Fruit fly (Drosophila melanogaster) whole organism, pupa: Measurements from ENCODE around the gene dsb.

Experiments used
- CG10348 ChIP-seq: fragments of 200-800 bp; sonication (Bioruptor generic); IDR thresholded peaks from 2 replicates; pipeline ENCODE4 v1.3.6; 2022; ENCODE audit warnings: missing biosample characterization, missing genetic modification characterization
- CG32121 ChIP-seq: fragments of 200-800 bp; sonication (Bioruptor generic); IDR thresholded peaks from 2 replicates; pipeline ENCODE4 v1.3.6; 2022; ENCODE audit warnings: missing biosample characterization, missing genetic modification characterization
- CG8301 ChIP-seq: fragments of 200-800 bp; sonication (Bioruptor generic); optimal IDR thresholded peaks from 2 replicates; lab custom pipeline; 2018; ENCODE audit warnings: missing biosample characterization, mild to moderate bottlenecking, missing genetic modification characterization
- EcR ChIP-seq: fragments of 200-800 bp; sonication (Bioruptor generic); optimal IDR thresholded peaks from 3 replicates; lab custom pipeline; 2019; ENCODE audit warnings: missing biosample characterization, missing genetic modification characterization, mild to moderate bottlenecking, moderate library complexity, missing genetic modification reagents
- Ets98B ChIP-seq: fragments of 200-800 bp; sonication (Bioruptor generic); IDR thresholded peaks from 2 replicates; pipeline ENCODE4 v1.3.6; 2022; ENCODE audit warnings: missing biosample characterization, missing genetic modification characterization
- Pif1B ChIP-seq: fragments of 200-800 bp; sonication (Bioruptor generic); optimal IDR thresholded peaks from 3 replicates; lab custom pipeline; 2016; ENCODE audit warnings: missing biosample characterization, missing genetic modification characterization
- Snoo ChIP-seq: fragments of 200-800 bp; sonication (Bioruptor generic); optimal IDR thresholded peaks from 3 replicates; lab custom pipeline; 2017; ENCODE audit warnings: missing biosample characterization, mild to moderate bottlenecking, missing genetic modification characterization, inconsistent platforms

DNA sequence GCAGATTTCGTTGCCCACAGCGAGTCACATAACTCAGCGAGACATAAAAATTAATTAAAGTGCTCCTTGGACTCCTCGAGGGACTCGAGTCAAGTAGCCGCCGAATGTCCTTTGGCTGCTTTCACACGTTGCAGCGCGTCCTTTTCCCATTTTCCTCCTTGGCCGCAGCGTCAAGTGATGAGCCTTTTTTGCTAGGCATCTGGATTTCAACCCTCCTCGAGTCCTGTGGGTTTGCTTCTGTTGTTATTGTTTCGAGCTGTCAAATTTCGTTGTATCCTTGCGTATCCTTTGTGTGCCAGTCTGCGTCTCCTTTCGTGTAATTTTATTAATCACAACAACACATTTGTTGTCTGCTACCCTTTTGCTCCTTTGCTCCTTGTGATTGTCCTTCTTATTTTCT, 6.6 kb upstream of the dsb start:
- no peak for TF ChIP-seq Ets98B (GFP tag; lab: Robert Waterston, UW)
- no peak for TF ChIP-seq CG10348 (GFP tag; lab: Robert Waterston, UW)
- no peak for TF ChIP-seq EcR (GFP tag; lab: Kevin White, UChicago)
- TF ChIP-seq Pif1B (GFP tag; lab: Kevin White, UChicago), result no peak
- no peak for TF ChIP-seq Snoo (tag; lab: Kevin White, UChicago)
- TF ChIP-seq CG32121 (GFP tag; lab: Robert Waterston, UW), result no peak
- no peak for TF ChIP-seq CG8301 (tag; lab: Kevin White, UChicago)
